Worm (Caenorhabditis elegans) whole organism, L4 larva: ENCODE results near the gene ubc-8.

Source experiments
- F37D6.2 ChIP-seq: sonication (generic microtip); optimal IDR thresholded peaks from 2 replicates; lab custom pipeline; 2016; ENCODE audit warnings: mild to moderate bottlenecking, missing genetic modification characterization, missing compliant biosample characterization
- F44E2.7 ChIP-seq: fragments of 200-800 bp; sonication (Bioruptor generic); IDR thresholded peaks from 2 replicates; pipeline ENCODE4 v2.1.2; 2022; ENCODE audit warnings: missing genetic modification characterization, missing compliant biosample characterization
- Y105C5A.15 ChIP-seq: fragments of 200-800 bp; sonication (Bioruptor generic); IDR thresholded peaks from 2 replicates; pipeline ENCODE4 v1.3.6; 2022; ENCODE audit warnings: missing genetic modification characterization, missing compliant biosample characterization
- Y48G9A.11 ChIP-seq: fragments of 200-800 bp; sonication (Bioruptor generic); IDR thresholded peaks from 2 replicates; pipeline ENCODE4 v1.3.6; 2022; ENCODE audit warnings: missing genetic modification reagents, missing genetic modification characterization, missing compliant biosample characterization
- Y5F2A.4 ChIP-seq: fragments of 200-800 bp; sonication (Bioruptor generic); optimal IDR thresholded peaks from 2 replicates; lab custom pipeline; 2018; ENCODE audit warnings: mild to moderate bottlenecking, missing genetic modification characterization, missing compliant biosample characterization
- Y75B8A.6 ChIP-seq: fragments of 200-800 bp; sonication (Bioruptor generic); IDR thresholded peaks from 2 replicates; pipeline ENCODE4 v1.3.6; 2022; ENCODE audit warnings: missing genetic modification reagents, missing genetic modification characterization, missing compliant biosample characterization
- ZK337.2 ChIP-seq: fragments of 200-800 bp; sonication (Bioruptor generic); IDR thresholded peaks from 2 replicates; pipeline ENCODE4 v1.3.6; 2022; ENCODE audit warnings: missing genetic modification reagents, missing genetic modification characterization, missing compliant biosample characterization
- ZK546.5 ChIP-seq, 2 experiments: sonication (generic microtip); optimal IDR thresholded peaks; 2 replicates each; lab custom pipeline; 2017; ENCODE audit warnings: missing biosample characterization in 2 of 2, missing genetic modification characterization in 2 of 2
- aha-1 ChIP-seq: fragments of 150-350 bp; peaks from one replicate; lab custom pipeline; 2014; ENCODE audit warnings: missing biosample characterization, missing genetic modification characterization
- arid-1 ChIP-seq: fragments of 200-800 bp; sonication (Bioruptor generic); conservative IDR thresholded peaks from 2 replicates; pipeline ENCODE4 v1.3.6; 2022; ENCODE audit warnings: missing genetic modification reagents, missing genetic modification characterization, missing compliant biosample characterization
- attf-4 ChIP-seq: sonication (generic microtip); optimal IDR thresholded peaks from 3 replicates; lab custom pipeline; 2017; ENCODE audit warnings: missing biosample characterization, missing genetic modification characterization
- ceh-20 ChIP-seq: fragments of 200-800 bp; sonication (Bioruptor generic); IDR thresholded peaks from 2 replicates; pipeline ENCODE4 v1.3.6; 2022; ENCODE audit warnings: missing genetic modification reagents, missing genetic modification characterization, missing compliant biosample characterization
- ceh-32 ChIP-seq: sonication (generic microtip); optimal IDR thresholded peaks from 2 replicates; lab custom pipeline; 2016; ENCODE audit warnings: mild to moderate bottlenecking, missing genetic modification characterization, missing compliant biosample characterization; ENCODE audit not compliant: poor library complexity
- ceh-44 ChIP-seq: fragments of 200-800 bp; sonication (Bioruptor generic); IDR thresholded peaks from 2 replicates; pipeline ENCODE4 v1.3.6; 2022; ENCODE audit warnings: missing genetic modification reagents, missing genetic modification characterization, missing compliant biosample characterization
- ceh-62 ChIP-seq: sonication (generic microtip); optimal IDR thresholded peaks from 2 replicates; lab custom pipeline; 2017; ENCODE audit warnings: missing biosample characterization, missing genetic modification characterization
- ctbp-1 ChIP-seq: fragments of 200-800 bp; sonication (Bioruptor generic); IDR thresholded peaks from 2 replicates; pipeline ENCODE4 v1.3.6; 2022; ENCODE audit warnings: missing genetic modification reagents, missing genetic modification characterization, missing compliant biosample characterization
- daf-16 ChIP-seq, 3 experiments: sonication (generic microtip); optimal IDR thresholded peaks; 2 replicates each; lab custom pipeline; 2016 to 2017; ENCODE audit warnings: missing genetic modification characterization in 3 of 3, missing genetic modification reagents in 3 of 3, mild to moderate bottlenecking in 2 of 3, missing compliant biosample characterization in 2 of 3, missing biosample characterization in 1 of 3, moderate library complexity in 1 of 3
- daf-19 ChIP-seq: fragments of 200-800 bp; sonication (Bioruptor generic); conservative IDR thresholded peaks from 2 replicates; pipeline ENCODE4 v1.3.6; 2022; ENCODE audit warnings: missing genetic modification characterization, missing compliant biosample characterization
- daf-8 ChIP-seq: fragments of 200-800 bp; sonication (Bioruptor generic); IDR thresholded peaks from 2 replicates; pipeline ENCODE4 v1.3.6; 2022; ENCODE audit warnings: missing genetic modification characterization, missing compliant biosample characterization
- dmd-8 ChIP-seq: fragments of 200-800 bp; sonication (Bioruptor generic); IDR thresholded peaks from 2 replicates; pipeline ENCODE4 v1.3.6; 2022; ENCODE audit warnings: missing genetic modification characterization, missing compliant biosample characterization
- duxl-1 ChIP-seq: sonication (generic microtip); optimal IDR thresholded peaks from 2 replicates; lab custom pipeline; 2016; ENCODE audit warnings: mild to moderate bottlenecking, missing genetic modification characterization, moderate library complexity, missing compliant biosample characterization; ENCODE audit not compliant: poor library complexity
- egl-27 ChIP-seq: sonication (generic microtip); optimal IDR thresholded peaks from 3 replicates; lab custom pipeline; 2017; ENCODE audit warnings: missing biosample characterization, missing genetic modification reagents, missing genetic modification characterization
- egl-43 ChIP-seq: fragments of 200-800 bp; sonication (Bioruptor generic); IDR thresholded peaks from 2 replicates; pipeline ENCODE4 v1.3.6; 2022; ENCODE audit warnings: missing genetic modification reagents, missing genetic modification characterization, missing compliant biosample characterization
- gei-8 ChIP-seq: fragments of 200-800 bp; sonication (Bioruptor generic); optimal IDR thresholded peaks from 2 replicates; lab custom pipeline; 2018; ENCODE audit warnings: mild to moderate bottlenecking, missing genetic modification characterization, missing compliant biosample characterization
- lin-1 ChIP-seq: fragments of 200-800 bp; sonication (Bioruptor generic); IDR thresholded peaks from 2 replicates; pipeline ENCODE4 v1.3.6; 2022; ENCODE audit warnings: missing genetic modification reagents, missing genetic modification characterization, missing compliant biosample characterization
- lin-15B ChIP-seq: fragments of 150-350 bp; sonication (generic microtip); optimal IDR thresholded peaks from 3 replicates; lab custom pipeline; 2014; ENCODE audit warnings: missing biosample characterization, missing genetic modification characterization
- lin-38 ChIP-seq: fragments of 200-800 bp; sonication (Bioruptor generic); IDR thresholded peaks from 2 replicates; pipeline ENCODE4 v1.3.6; 2022; ENCODE audit warnings: missing genetic modification reagents, missing genetic modification characterization, missing compliant biosample characterization
- lsy-2 ChIP-seq, 2 experiments: fragments of 150-350 bp in 1 of 2; sonication (generic microtip) in 1 of 2; optimal IDR thresholded peaks; 2 replicates each; lab custom pipeline; 2014 to 2017; ENCODE audit warnings: missing biosample characterization in 2 of 2, missing genetic modification characterization in 2 of 2
- mdt-29 ChIP-seq: fragments of 200-800 bp; sonication (Bioruptor generic); IDR thresholded peaks from 2 replicates; pipeline ENCODE4 v1.3.6; 2022; ENCODE audit warnings: missing genetic modification reagents, missing genetic modification characterization, missing compliant biosample characterization
- mes-2 ChIP-seq: sonication (generic microtip); optimal IDR thresholded peaks from 2 replicates; lab custom pipeline; 2016; ENCODE audit warnings: missing genotype, mild to moderate bottlenecking, missing genetic modification characterization, missing compliant biosample characterization; ENCODE audit not compliant: poor library complexity, severe bottlenecking
- mxl-2 ChIP-seq: fragments of 200-800 bp; sonication (Bioruptor generic); conservative IDR thresholded peaks from 2 replicates; pipeline ENCODE4 v1.3.6; 2022; ENCODE audit warnings: missing genetic modification reagents, missing genetic modification characterization, missing compliant biosample characterization
- nhr-10 ChIP-seq: fragments of 150-350 bp; optimal IDR thresholded peaks from 2 replicates; lab custom pipeline; 2014; ENCODE audit warnings: missing biosample characterization, missing genetic modification characterization
- nhr-11 ChIP-seq: fragments of 150-350 bp; optimal IDR thresholded peaks from 2 replicates; lab custom pipeline; 2014; ENCODE audit warnings: missing biosample characterization, missing genetic modification characterization
- nhr-237 ChIP-seq: sonication (generic microtip); optimal IDR thresholded peaks from 2 replicates; lab custom pipeline; 2017; ENCODE audit warnings: missing biosample characterization, missing genetic modification characterization
- nhr-28 ChIP-seq: fragments of 150-350 bp; optimal IDR thresholded peaks from 2 replicates; lab custom pipeline; 2014; ENCODE audit warnings: missing biosample characterization, missing genetic modification characterization
- nhr-42 ChIP-seq: fragments of 200-800 bp; sonication (Bioruptor generic); IDR thresholded peaks from 2 replicates; pipeline ENCODE4 v1.3.6; 2022; ENCODE audit warnings: missing genetic modification characterization, missing compliant biosample characterization
- nhr-76 ChIP-seq: fragments of 150-350 bp; optimal IDR thresholded peaks from 2 replicates; lab custom pipeline; 2014; ENCODE audit warnings: missing biosample characterization, missing genetic modification characterization
- pha-4 ChIP-seq, 2 experiments: fragments of 150-350 bp in 1 of 2; fragments of 200-800 bp in 1 of 2; sonication (Bioruptor generic) in 1 of 2; IDR thresholded peaks in 1 of 2; optimal IDR thresholded peaks in 1 of 2; 2 replicates each; pipeline versions ENCODE4 v1.3.6 to Lab custom; 2014 to 2022; ENCODE audit warnings: missing genetic modification characterization in 2 of 2, missing genetic modification reagents in 2 of 2, missing biosample characterization in 1 of 2, missing compliant biosample characterization in 1 of 2
- rbr-2 ChIP-seq: sonication (generic microtip); optimal IDR thresholded peaks from 2 replicates; lab custom pipeline; 2016; ENCODE audit warnings: missing genotype, missing genetic modification characterization, missing compliant biosample characterization
- tag-97 ChIP-seq: fragments of 200-800 bp; sonication (Bioruptor generic); IDR thresholded peaks from 2 replicates; pipeline ENCODE4 v1.3.6; 2022; ENCODE audit warnings: missing genetic modification characterization, missing compliant biosample characterization
- vab-7 ChIP-seq: fragments of 200-800 bp; sonication (Bioruptor generic); IDR thresholded peaks from 2 replicates; pipeline ENCODE4 v1.3.6; 2022; ENCODE audit warnings: missing genetic modification reagents, missing genetic modification characterization, missing compliant biosample characterization
- zag-1 ChIP-seq: fragments of 150-350 bp; optimal IDR thresholded peaks from 2 replicates; lab custom pipeline; 2014; ENCODE audit warnings: missing biosample characterization, missing genetic modification characterization
- zip-2 ChIP-seq: fragments of 150-350 bp; optimal IDR thresholded peaks from 2 replicates; lab custom pipeline; 2014; ENCODE audit warnings: missing biosample characterization, missing genetic modification characterization
- ztf-7 ChIP-seq: fragments of 150-350 bp; optimal IDR thresholded peaks from 2 replicates; lab custom pipeline; 2014; ENCODE audit warnings: missing biosample characterization, missing genetic modification characterization

ubc-8 gene

ce11 chrIV:2664901-2665201, 42.2 kb downstream of the ubc-8 start (continued):
- TF ChIP-seq lsy-2 (tag; optimal IDR thresholded peaks at IDR 0.05; lab: Kevin White, UChicago): no peak
- no peak for TF ChIP-seq ZK546.5 (tag; optimal IDR thresholded peaks at IDR 0.05; lab: Kevin White, UChicago)
- no peak for TF ChIP-seq F37D6.2 (tag; lab: Kevin White, UChicago)
- peak; percentile 67 for TF ChIP-seq Y5F2A.4 (GFP tag; lab: Kevin White, UChicago)
- no peak for TF ChIP-seq ZK337.2 (GFP tag; lab: Robert Waterston, UW)
- TF ChIP-seq lin-1 (GFP tag; lab: Robert Waterston, UW): 0 out of 2 replicates have a peak, but pooled peaks have one; percentile 10
- no peak for TF ChIP-seq nhr-10
- peak; percentile 84 for TF ChIP-seq egl-43 (GFP tag; lab: Robert Waterston, UW)
- no peak for TF ChIP-seq duxl-1 (tag; lab: Kevin White, UChicago)
- peak; percentile 60; the same call in 1 of the 2 replicates for TF ChIP-seq Y48G9A.11 (GFP tag; lab: Robert Waterston, UW)
- no peak for TF ChIP-seq tag-97
- TF ChIP-seq mxl-2 (GFP tag; lab: Robert Waterston, UW): no peak
- 0 out of 2 replicates have a peak, but pooled peaks have one; percentile 55 for TF ChIP-seq nhr-42 (GFP tag; lab: Robert Waterston, UW)
- TF ChIP-seq ceh-44 (GFP tag; lab: Robert Waterston, UW): no peak
- peak; percentile 70 for TF ChIP-seq daf-19 (GFP tag; lab: Robert Waterston, UW)
- TF ChIP-seq daf-16 (GFP tag; optimal IDR thresholded peaks at IDR 0.05; lab: Kevin White, UChicago): peak in 1 of 2 experiments; percentile 60
- TF ChIP-seq daf-16 (tag; optimal IDR thresholded peaks at IDR 0.05; lab: Kevin White, UChicago): no peak
- TF ChIP-seq ceh-32: no peak
- peak; percentile 75 for TF ChIP-seq lin-38 (GFP tag; lab: Robert Waterston, UW)
- peak; percentile 51 for TF ChIP-seq mes-2 (tag; lab: Kevin White, UChicago)
- peak; percentile 61; the same call in 1 of the 2 replicates for TF ChIP-seq vab-7 (GFP tag; lab: Robert Waterston, UW)
- TF ChIP-seq zag-1 (tag; lab: Kevin White, UChicago): no peak
- TF ChIP-seq nhr-11: no peak
- TF ChIP-seq rbr-2 (tag; lab: Kevin White, UChicago): no peak
- no peak for TF ChIP-seq nhr-237
- no peak; the same call in 1 of the 2 replicates for TF ChIP-seq arid-1
- TF ChIP-seq daf-8 (GFP tag; lab: Robert Waterston, UW): 0 out of 2 replicates have a peak, but pooled peaks have one; percentile 48
- TF ChIP-seq zip-2: no peak
- no peak for TF ChIP-seq ztf-7 (tag; lab: Kevin White, UChicago)
- no peak for TF ChIP-seq ceh-20
- peak; percentile 91 for TF ChIP-seq F44E2.7
- TF ChIP-seq mdt-29: 0 out of 2 replicates have a peak, but pooled peaks have one; percentile 38
- peak; percentile 70; the same call in 1 of the 2 replicates for TF ChIP-seq pha-4 (GFP tag; IDR thresholded peaks at IDR 0.05; lab: Robert Waterston, UW)
- TF ChIP-seq pha-4 (tag; optimal IDR thresholded peaks at IDR 0.05; lab: Kevin White, UChicago): no peak
- TF ChIP-seq Y75B8A.6 (GFP tag; lab: Robert Waterston, UW): peak; percentile 32; the same call in 1 of the 2 replicates
- peak; percentile 57 for TF ChIP-seq gei-8 (GFP tag; lab: Kevin White, UChicago)
- no peak for TF ChIP-seq egl-27
- TF ChIP-seq Y105C5A.15 (GFP tag; lab: Robert Waterston, UW): peak; percentile 70; the same call in 1 of the 2 replicates
- no peak for TF ChIP-seq ctbp-1 (GFP tag; lab: Robert Waterston, UW)
- TF ChIP-seq nhr-76 (tag; lab: Kevin White, UChicago): no peak
- TF ChIP-seq lin-15B (tag; lab: Kevin White, UChicago): no peak
- TF ChIP-seq attf-4 (tag; lab: Kevin White, UChicago): no peak
- no peak for TF ChIP-seq nhr-28 (tag; lab: Kevin White, UChicago)
- TF ChIP-seq aha-1 (tag; lab: Kevin White, UChicago): peak; percentile 9
- TF ChIP-seq dmd-8 (GFP tag; lab: Robert Waterston, UW): 0 out of 2 replicates have a peak, but pooled peaks have one; percentile 70
- TF ChIP-seq ceh-62: no peak
- TF ChIP-seq, all 104 proteins: peak for 27
